Worm (Caenorhabditis elegans) whole organism, young adult: ENCODE results near the gene F36H5.4.

Experiments used
- egl-44 ChIP-seq: fragments of 200-800 bp; sonication (Bioruptor generic); IDR thresholded peaks from 2 replicates; pipeline ENCODE4 v1.3.6; 2022; ENCODE audit warnings: missing genetic modification reagents, missing genetic modification characterization, missing compliant biosample characterization
- lsl-1 ChIP-seq: fragments of 200-800 bp; sonication (Bioruptor generic); optimal IDR thresholded peaks from 2 replicates; lab custom pipeline; 2018; ENCODE audit warnings: mild to moderate bottlenecking, missing genetic modification characterization, moderate library complexity, missing compliant biosample characterization

- TF ChIP-seq lsl-1 (GFP tag; lab: Kevin White, UChicago) (no peak), egl-44 (no peak)
Measured at ce11 chrII:1761564-1761963, at the start of gene F36H5.4.
